Fruit fly (Drosophila melanogaster) whole organism, wandering third instar larva: Measurements from ENCODE around the gene wgn.

ENCODE experiments used
- Abd-B ChIP-seq: fragments of >200 bp; optimal IDR thresholded peaks from 2 replicates; lab custom pipeline; 2017; ENCODE audit warnings: missing biosample characterization, missing genetic modification characterization
- CG32264 ChIP-seq: fragments of 200-800 bp; sonication (Bioruptor generic); optimal IDR thresholded peaks from 2 replicates; lab custom pipeline; 2016; ENCODE audit warnings: missing biosample characterization, missing genetic modification characterization
- CrebA ChIP-seq: fragments of 200-800 bp; sonication (Bioruptor generic); optimal IDR thresholded peaks from 2 replicates; lab custom pipeline; 2016; ENCODE audit warnings: missing biosample characterization, mild to moderate bottlenecking, missing genetic modification characterization, borderline replicate concordance
- Dif ChIP-seq: fragments of 200-275, 200-300 bp; sonication (Bioruptor generic); optimal IDR thresholded peaks from 2 replicates; lab custom pipeline; 2018; ENCODE audit warnings: missing biosample characterization, missing genetic modification characterization; ENCODE audit not compliant: partially characterized antibody
- GATAd ChIP-seq: sonication (Bioruptor generic); optimal IDR thresholded peaks from 2 replicates; lab custom pipeline; 2016; ENCODE audit warnings: missing biosample characterization, missing genetic modification characterization
- HLH106 ChIP-seq: fragments of 200-800 bp; optimal IDR thresholded peaks from 3 replicates; lab custom pipeline; 2019; ENCODE audit warnings: missing biosample characterization, mild to moderate bottlenecking, missing genetic modification characterization, moderate library complexity
- Hnf4 ChIP-seq: fragments of 200-800 bp; sonication (Bioruptor generic); optimal IDR thresholded peaks from 2 replicates; lab custom pipeline; 2016; ENCODE audit warnings: missing biosample characterization, mild to moderate bottlenecking, missing genetic modification characterization
- Hr78 ChIP-seq: fragments of >200 bp; optimal IDR thresholded peaks from 2 replicates; lab custom pipeline; 2017; ENCODE audit warnings: missing biosample characterization, missing genetic modification characterization
- Jra ChIP-seq: sonication (Bioruptor generic); optimal IDR thresholded peaks from 2 replicates; lab custom pipeline; 2016; ENCODE audit warnings: missing biosample characterization, missing genetic modification characterization
- Mio ChIP-seq: sonication (Bioruptor generic); optimal IDR thresholded peaks from 2 replicates; lab custom pipeline; 2016; ENCODE audit warnings: missing biosample characterization, missing genetic modification characterization
- Myc ChIP-seq: fragments of >200 bp; optimal IDR thresholded peaks from 2 replicates; lab custom pipeline; 2017
- N ChIP-seq: fragments of >200 bp; optimal IDR thresholded peaks from 2 replicates; lab custom pipeline; 2018; ENCODE audit warnings: missing biosample characterization, missing external identifiers, missing genetic modification characterization
- OdsH ChIP-seq: fragments of 200-800 bp; sonication (Bioruptor generic); optimal IDR thresholded peaks from 2 replicates; lab custom pipeline; 2016; ENCODE audit warnings: missing biosample characterization, mild to moderate bottlenecking, missing genetic modification characterization
- Sp1 ChIP-seq: fragments of 200-800 bp; sonication (Bioruptor generic); optimal IDR thresholded peaks from 3 replicates; lab custom pipeline; 2019; ENCODE audit warnings: missing biosample characterization, mild to moderate bottlenecking, missing genetic modification characterization, moderate library complexity
- Vsx2 ChIP-seq: fragments of 200-300, 225-300 bp; sonication (Bioruptor generic); optimal IDR thresholded peaks from 2 replicates; lab custom pipeline; 2018; ENCODE audit warnings: missing biosample characterization, missing genetic modification characterization; ENCODE audit not compliant: partially characterized antibody
- br ChIP-seq: fragments of 200-800 bp; sonication (Bioruptor generic); optimal IDR thresholded peaks from 2 replicates; lab custom pipeline; 2016; ENCODE audit warnings: missing biosample characterization, missing genetic modification characterization
- dl ChIP-seq, 2 experiments: fragments of 175-275, 200-275 bp in 1 of 2; fragments of 200-275 bp in 1 of 2; sonication (Bioruptor generic); optimal IDR thresholded peaks; lab custom pipeline; 2018; ENCODE audit warnings: mild to moderate bottlenecking in 2 of 2, missing biosample characterization in 2 of 2, missing genetic modification characterization in 2 of 2, moderate library complexity in 2 of 2; ENCODE audit not compliant: partially characterized antibody in 2 of 2, insufficient read depth in 1 of 2
- dmrt93B ChIP-seq: fragments of 200-800 bp; sonication (Bioruptor generic); optimal IDR thresholded peaks from 2 replicates; lab custom pipeline; 2018; ENCODE audit warnings: missing biosample characterization, mild to moderate bottlenecking, missing genetic modification characterization
- dsf ChIP-seq: sonication (Bioruptor generic); optimal IDR thresholded peaks from 2 replicates; lab custom pipeline; 2016; ENCODE audit warnings: missing biosample characterization, missing genetic modification characterization, borderline replicate concordance
- ey ChIP-seq: fragments of 200-800 bp; sonication (Bioruptor generic); optimal IDR thresholded peaks from 2 replicates; lab custom pipeline; 2016; ENCODE audit warnings: missing biosample characterization, missing genetic modification characterization
- foxo ChIP-seq, 2 experiments: fragments of 200-800 bp; sonication (Bioruptor generic); optimal IDR thresholded peaks; 2 replicates in 1 of 2; 3 replicates in 1 of 2; lab custom pipeline; 2016 to 2017; ENCODE audit warnings: missing biosample characterization in 2 of 2, missing genetic modification characterization in 2 of 2
- fru ChIP-seq: fragments of 200-800 bp; sonication (Bioruptor generic); optimal IDR thresholded peaks from 3 replicates; lab custom pipeline; 2016; ENCODE audit warnings: missing biosample characterization, mild to moderate bottlenecking, missing genetic modification characterization
- jim ChIP-seq: fragments of 175-275, 200-325 bp; sonication (Bioruptor generic); optimal IDR thresholded peaks from 2 replicates; lab custom pipeline; 2016; ENCODE audit warnings: missing biosample characterization, mild to moderate bottlenecking, missing genetic modification characterization
- lola ChIP-seq: fragments of >200 bp; optimal IDR thresholded peaks from 2 replicates; lab custom pipeline; 2017; ENCODE audit warnings: missing biosample characterization, missing genetic modification characterization
- pan ChIP-seq: fragments of >200 bp; optimal IDR thresholded peaks from 2 replicates; lab custom pipeline; 2017
- psq ChIP-seq: fragments of 200-800 bp; sonication (Bioruptor generic); optimal IDR thresholded peaks from 3 replicates; lab custom pipeline; 2017; ENCODE audit warnings: missing biosample characterization, mild to moderate bottlenecking, missing genetic modification characterization, moderate library complexity
- rgr ChIP-seq: fragments of 200-800 bp; sonication (Bioruptor generic); optimal IDR thresholded peaks from 3 replicates; lab custom pipeline; 2016; ENCODE audit warnings: missing biosample characterization, mild to moderate bottlenecking, missing genetic modification characterization
- sage ChIP-seq: fragments of 200-800 bp; sonication (Bioruptor generic); optimal IDR thresholded peaks from 2 replicates; lab custom pipeline; 2016; ENCODE audit warnings: missing biosample characterization, mild to moderate bottlenecking, missing genetic modification characterization
- sv ChIP-seq: fragments of 200-800 bp; sonication (Bioruptor generic); optimal IDR thresholded peaks from 3 replicates; lab custom pipeline; 2016; ENCODE audit warnings: missing biosample characterization, missing genetic modification characterization
- tai ChIP-seq: sonication (Bioruptor generic); optimal IDR thresholded peaks from 2 replicates; lab custom pipeline; 2016; ENCODE audit warnings: missing biosample characterization, missing genetic modification characterization
- usp ChIP-seq: fragments of >200 bp; optimal IDR thresholded peaks from 2 replicates; lab custom pipeline; 2017; ENCODE audit warnings: missing biosample characterization, missing genetic modification characterization
- woc ChIP-seq: sonication (Bioruptor generic); optimal IDR thresholded peaks from 2 replicates; lab custom pipeline; 2016; ENCODE audit warnings: missing biosample characterization, mild to moderate bottlenecking, missing genetic modification characterization

Gene wgn

dm6 chrX:18675702-18676101 is 41.0 kb upstream of the wgn start:
- TF ChIP-seq Vsx2 (GFP tag; lab: Kevin White, UChicago) (no peak), dmrt93B (GFP tag; lab: Kevin White, UChicago) (no peak), br (no peak), Jra (no peak), jim (GFP tag; lab: Kevin White, UChicago) (no peak), psq (no peak)

- no peak for TF ChIP-seq dmrt93B (GFP tag; lab: Kevin White, UChicago)
- no peak for TF ChIP-seq foxo (GFP tag; optimal IDR thresholded peaks at IDR 0.05; lab: Kevin White, UChicago)
- TF ChIP-seq GATAd (GFP tag; lab: Kevin White, UChicago): no peak
- no peak for TF ChIP-seq Myc (lab: Kevin White, UChicago)
- no peak for TF ChIP-seq HLH106 (tag; lab: Kevin White, UChicago)
- no peak for TF ChIP-seq ey
- TF ChIP-seq OdsH: no peak
- no peak for TF ChIP-seq jim (GFP tag; lab: Kevin White, UChicago)
- no peak for TF ChIP-seq Sp1 (GFP tag; lab: Kevin White, UChicago)
- TF ChIP-seq tai (GFP tag; lab: Kevin White, UChicago): no peak
- TF ChIP-seq Hnf4: no peak
- TF ChIP-seq lola (GFP tag; lab: Kevin White, UChicago): no peak
Observed at dm6 chrX:18675272-18675671, 40.6 kb upstream of the wgn start.

- TF ChIP-seq dsf (GFP tag; lab: Kevin White, UChicago) (no peak), dl (GFP tag; optimal IDR thresholded peaks at IDR 0.05; lab: Kevin White, UChicago; ENCODE audit: insufficient read depth in 1 of 2, partially characterized antibody in 2 of 2) (no peak), pan (lab: Kevin White, UChicago) (no peak), psq (no peak), Abd-B (no peak), Dif (GFP tag; lab: Kevin White, UChicago) (no peak)
Observed at dm6 chrX:18672900-18673529, 38.3 kb upstream of the wgn start.

- TF ChIP-seq Jra (no peak), rgr (GFP tag; lab: Kevin White, UChicago) (no peak), dsf (GFP tag; lab: Kevin White, UChicago) (no peak), HLH106 (tag; lab: Kevin White, UChicago) (no peak), pan (lab: Kevin White, UChicago) (no peak), lola (GFP tag; lab: Kevin White, UChicago) (no peak)
Observed at dm6 chrX:18671545-18672174, 37.0 kb upstream of the wgn start.

- TF ChIP-seq usp (GFP tag; lab: Kevin White, UChicago) (no peak), woc (GFP tag; lab: Kevin White, UChicago) (no peak), Sp1 (GFP tag; lab: Kevin White, UChicago) (no peak), Mio (GFP tag; lab: Kevin White, UChicago) (no peak), CG32264 (no peak), sv (GFP tag; lab: Kevin White, UChicago) (no peak), sage (GFP tag; lab: Kevin White, UChicago) (no peak), Hr78 (no peak), Dif (GFP tag; lab: Kevin White, UChicago) (no peak), N (no peak), br (no peak), CrebA (no peak), fru (GFP tag; lab: Kevin White, UChicago) (no peak), pan (lab: Kevin White, UChicago) (no peak)
Observed at dm6 chrX:18669811-18670477, 35.2 kb upstream of the wgn start.
